Worm (Caenorhabditis elegans): ENCODE measurements around the gene unc-43.
A peak's percentile ranks its signal among the peaks of the same experiment; 100 is the strongest.

Gene unc-43

DNA sequence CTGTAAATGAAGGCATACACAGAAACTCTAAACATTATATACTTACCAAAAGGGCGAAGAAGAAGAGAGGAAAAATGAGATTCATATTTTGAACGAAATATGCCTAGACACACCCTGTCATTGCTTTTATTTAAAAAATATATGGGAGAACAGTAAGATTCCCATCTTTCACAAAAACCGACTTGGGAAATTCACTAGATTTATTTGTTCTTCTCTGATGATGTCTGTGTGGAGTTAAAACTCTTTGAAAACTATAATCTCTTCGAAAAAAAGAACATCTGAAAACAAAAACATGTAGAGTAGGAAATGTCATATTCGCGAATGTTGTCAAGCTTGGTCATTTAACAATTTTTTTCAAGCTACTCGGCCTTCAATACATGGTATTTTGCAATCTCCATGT, 39.7 kb downstream of the unc-43 start, which contains the start of gene R09E10.8:
R09E10.8 (minus strand) TSS at position 101 of the 400 bp plus-strand sequence.
- TF ChIP-seq unc-98 (GFP tag; IDR thresholded peaks at IDR 0.05) (no peak), mef-2 (tag; optimal IDR thresholded peaks at IDR 0.05) (no peak), lin-14 (GFP tag; optimal IDR thresholded peaks at IDR 0.05) (no peak)

DNA sequence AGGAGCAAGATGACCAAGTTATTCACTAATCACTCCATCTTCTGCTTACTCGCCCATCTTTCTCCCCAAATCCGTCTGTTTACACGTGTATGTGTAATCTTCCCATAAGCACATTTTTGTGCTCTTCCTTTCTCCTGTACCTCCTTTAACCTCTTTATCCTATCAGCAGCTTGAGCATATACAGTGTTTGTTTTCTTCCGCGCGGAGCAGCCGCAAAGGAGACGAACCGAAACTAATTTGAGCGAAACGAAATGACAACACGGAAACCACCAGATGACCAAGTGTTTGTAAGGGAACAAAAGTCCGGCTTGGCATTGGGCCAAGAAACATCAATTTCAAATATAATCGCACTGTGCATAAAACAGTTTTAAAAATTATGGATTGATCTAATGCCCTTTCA, 45.6 kb downstream of the unc-43 start:
- TF ChIP-seq hlh-4 (tag; optimal IDR thresholded peaks at IDR 0.05): no peak
- no peak for TF ChIP-seq blmp-1 (tag; optimal IDR thresholded peaks at IDR 0.05)
- TF ChIP-seq C16A3.4 (tag; optimal IDR thresholded peaks at IDR 0.05): no peak
- no peak for TF ChIP-seq lin-15B (tag; optimal IDR thresholded peaks at IDR 0.05)
- no peak for TF ChIP-seq nhr-85 (tag)
- no peak for TF ChIP-seq nhr-76 (tag; optimal IDR thresholded peaks at IDR 0.05)
- TF ChIP-seq hlh-17 (GFP tag; optimal IDR thresholded peaks at IDR 0.05; ENCODE audit: borderline replicate concordance): no peak
- TF ChIP-seq lin-39 (tag; optimal IDR thresholded peaks at IDR 0.05): no peak
- TF ChIP-seq aha-1 (tag; optimal IDR thresholded peaks at IDR 0.05): no peak
- no peak for TF ChIP-seq ceh-90 (tag; optimal IDR thresholded peaks at IDR 0.05)

DNA sequence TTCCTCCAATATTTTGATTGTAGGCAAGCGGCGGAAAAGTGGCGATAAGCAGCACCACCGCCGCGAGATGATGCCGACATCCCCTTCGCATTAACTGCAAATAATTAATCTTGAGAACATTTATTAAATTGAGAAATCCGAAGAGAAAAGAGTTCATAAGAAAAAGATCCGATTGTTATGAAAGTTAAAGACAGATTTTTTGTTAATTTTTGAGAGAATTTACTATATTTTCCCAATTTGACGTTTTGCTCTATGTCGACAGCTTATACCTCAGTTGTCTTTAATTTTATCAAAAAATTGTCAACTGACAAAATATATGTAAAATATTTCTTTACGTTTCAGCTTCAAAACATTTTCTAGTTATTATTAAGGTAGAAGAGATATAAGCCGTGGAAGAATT, 47.8 kb downstream of the unc-43 start, which contains the start of gene R09E10.5:
R09E10.5 (minus strand) TSS at position 101 of the 400 bp plus-strand sequence.
- no peak for TF ChIP-seq ceh-82 (tag; optimal IDR thresholded peaks at IDR 0.05)
- no peak for TF ChIP-seq nhr-84 (tag; optimal IDR thresholded peaks at IDR 0.05)
- no peak for TF ChIP-seq rnt-1 (tag; optimal IDR thresholded peaks at IDR 0.05)

DNA sequence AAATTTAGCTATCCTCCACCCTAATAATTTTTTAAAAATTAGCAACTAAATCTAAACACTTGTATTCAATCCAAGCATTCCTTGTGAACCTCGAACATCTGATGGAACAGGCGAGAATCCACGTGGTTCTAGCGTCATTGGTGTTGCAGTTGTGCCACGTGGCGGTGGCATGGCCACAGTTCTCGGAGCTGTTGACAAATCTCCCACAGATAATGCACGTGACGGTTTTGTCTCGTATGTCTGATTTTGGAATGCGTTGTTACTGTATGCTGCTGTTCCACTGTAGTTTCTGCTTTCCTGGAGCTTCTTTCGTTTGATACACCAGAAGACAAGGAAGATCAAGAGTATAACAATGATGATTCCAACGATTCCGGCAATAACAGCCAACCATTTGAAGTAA, 54.0 kb downstream of the unc-43 start:
- TF ChIP-seq mep-1 (tag; optimal IDR thresholded peaks at IDR 0.05): no peak
- no peak for TF ChIP-seq ceh-63 (GFP tag; optimal IDR thresholded peaks at IDR 0.05)
- no peak for TF ChIP-seq nhr-76 (tag; optimal IDR thresholded peaks at IDR 0.05)
- no peak for TF ChIP-seq hpl-2 (GFP tag; optimal IDR thresholded peaks at IDR 0.05)
- TF ChIP-seq efl-3 (GFP tag; optimal IDR thresholded peaks at IDR 0.05): no peak
- no peak for TF ChIP-seq sup-37 (GFP tag; optimal IDR thresholded peaks at IDR 0.05)
- TF ChIP-seq pax-3 (tag; optimal IDR thresholded peaks at IDR 0.05): no peak

DNA sequence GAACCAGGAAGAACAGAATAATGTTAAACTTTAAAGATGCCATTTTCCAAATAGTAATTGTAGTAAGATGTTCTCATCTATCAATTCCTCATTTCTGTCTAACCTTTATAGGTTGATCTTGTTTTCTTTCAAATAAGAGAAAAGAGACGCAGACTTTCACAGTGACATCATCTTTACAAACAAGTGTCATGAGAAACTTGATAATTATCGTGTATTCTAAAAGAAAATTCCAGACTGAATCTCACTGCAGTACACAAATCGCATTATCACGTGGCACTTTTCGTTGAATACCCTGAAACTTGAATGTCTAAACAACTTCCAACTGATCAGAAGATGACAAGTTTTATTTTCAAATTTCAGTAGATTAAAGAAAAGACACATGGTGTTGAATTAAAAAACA, 54.9 kb downstream of the unc-43 start, which contains the start of gene R09E10.13:
R09E10.13 (minus strand) TSS at position 61 of the 400 bp plus-strand sequence.
- TF ChIP-seq F16B12.6 (tag; optimal IDR thresholded peaks at IDR 0.05): no peak
- TF ChIP-seq nhr-85 (tag): peak; percentile 81
- TF ChIP-seq nhr-20 (tag; optimal IDR thresholded peaks at IDR 0.05): peak; percentile 33
- TF ChIP-seq lin-14 (GFP tag; optimal IDR thresholded peaks at IDR 0.05): no peak
- TF ChIP-seq efl-1 (optimal IDR thresholded peaks at IDR 0.05): no peak
- TF ChIP-seq efl-1 (GFP tag; optimal IDR thresholded peaks at IDR 0.05 in 1 of 2): peak in 1 of 2 experiments; percentile 36
- peak; percentile 27; the same call in 1 of the 2 replicates for TF ChIP-seq nhr-19 (GFP tag; conservative IDR thresholded peaks at IDR 0.05)
- peak in 1 of 2 experiments; percentile 43 for TF ChIP-seq lin-35 (GFP tag; optimal IDR thresholded peaks at IDR 0.05)

DNA sequence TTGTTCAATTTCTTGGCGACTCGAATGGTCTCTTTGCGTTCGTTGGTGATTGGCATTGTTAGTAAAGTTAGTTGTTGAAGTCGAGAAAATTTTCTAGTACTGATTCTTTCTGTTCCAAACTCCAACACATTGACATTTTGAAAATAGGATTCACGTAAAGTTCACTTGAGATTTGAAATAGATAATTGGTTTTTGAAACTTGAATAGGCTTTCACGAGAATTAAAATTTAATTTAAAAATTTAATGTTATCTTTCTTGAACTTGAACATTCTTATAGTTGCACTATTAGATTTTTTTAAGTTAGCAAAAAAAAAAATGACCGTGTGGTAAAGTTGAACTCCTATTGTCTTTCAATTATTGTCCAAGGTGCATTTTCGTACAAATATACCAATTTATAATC, 56.0 kb downstream of the unc-43 start, which contains the start of gene R09E10.6:
R09E10.6 (minus strand) TSS at position 101 of the 400 bp plus-strand sequence.
- TF ChIP-seq nhr-77 (tag; optimal IDR thresholded peaks at IDR 0.05) (no peak), ztf-11 (tag; optimal IDR thresholded peaks at IDR 0.05) (no peak), ceh-63 (GFP tag; optimal IDR thresholded peaks at IDR 0.05) (no peak), lir-3 (tag; optimal IDR thresholded peaks at IDR 0.05; ENCODE audit: poor library complexity) (no peak), pax-3 (tag; optimal IDR thresholded peaks at IDR 0.05) (no peak), sup-37 (GFP tag; optimal IDR thresholded peaks at IDR 0.05) (no peak), ceh-82 (tag; optimal IDR thresholded peaks at IDR 0.05) (no peak), dpl-1 (GFP tag; optimal IDR thresholded peaks at IDR 0.05) (no peak), aly-2 (tag; optimal IDR thresholded peaks at IDR 0.05) (no peak)
